Worm (Caenorhabditis elegans) whole organism, young adult: ENCODE data around the gene T04C10.3.

Source experiments
- B0019.2 ChIP-seq: fragments of 200-800 bp; sonication (Bioruptor generic); conservative IDR thresholded peaks from 2 replicates; pipeline ENCODE4 v1.3.6; 2022; ENCODE audit warnings: missing genetic modification reagents, missing genetic modification characterization, missing compliant biosample characterization
- B0261.1 ChIP-seq: sonication (generic microtip); optimal IDR thresholded peaks from 2 replicates; lab custom pipeline; 2016; ENCODE audit warnings: mild to moderate bottlenecking, missing genetic modification characterization, moderate library complexity, missing compliant biosample characterization
- D2030.7 ChIP-seq: fragments of 200-800 bp; sonication (Bioruptor generic); IDR thresholded peaks from 2 replicates; pipeline ENCODE4 v1.3.6; 2022; ENCODE audit warnings: missing genetic modification reagents, missing genetic modification characterization, missing compliant biosample characterization
- F33H1.4 ChIP-seq: fragments of 200-800 bp; sonication (Bioruptor generic); IDR thresholded peaks from 2 replicates; pipeline ENCODE4 v1.3.6; 2022; ENCODE audit warnings: missing genetic modification reagents, missing genetic modification characterization, missing compliant biosample characterization
- F49E8.2 ChIP-seq: sonication (generic microtip); optimal IDR thresholded peaks from 3 replicates; lab custom pipeline; 2017; ENCODE audit warnings: missing genetic modification characterization, mild to moderate bottlenecking, missing compliant biosample characterization, antibody characterized with exemption, moderate library complexity; ENCODE audit not compliant: insufficient read depth
- F52B5.7 ChIP-seq: sonication (generic microtip); optimal IDR thresholded peaks from 2 replicates; lab custom pipeline; 2016; ENCODE audit warnings: mild to moderate bottlenecking, missing genetic modification characterization, missing compliant biosample characterization
- F57C9.4 ChIP-seq: sonication (generic microtip); optimal IDR thresholded peaks from 2 replicates; lab custom pipeline; 2017; ENCODE audit warnings: mild to moderate bottlenecking, missing genetic modification characterization, missing compliant biosample characterization
- K12H6.12 ChIP-seq: fragments of 200-800 bp; sonication (Bioruptor generic); optimal IDR thresholded peaks from 2 replicates; lab custom pipeline; 2018; ENCODE audit warnings: mild to moderate bottlenecking, missing genetic modification characterization, missing compliant biosample characterization
- Y53F4B.3 ChIP-seq: fragments of 200-800 bp; sonication (Bioruptor generic); IDR thresholded peaks from 2 replicates; pipeline ENCODE4 v1.3.6; 2022; ENCODE audit warnings: missing genetic modification reagents, missing genetic modification characterization, missing compliant biosample characterization
- Y53G8AR.9 ChIP-seq: fragments of 200-800 bp; sonication (Bioruptor generic); conservative IDR thresholded peaks from 2 replicates; pipeline ENCODE4 v1.3.6; 2022; ENCODE audit warnings: missing genetic modification reagents, missing genetic modification characterization, missing compliant biosample characterization
- ZK185.1 ChIP-seq: sonication (generic microtip); optimal IDR thresholded peaks from 2 replicates; lab custom pipeline; 2016; ENCODE audit warnings: mild to moderate bottlenecking, missing genetic modification characterization, missing compliant biosample characterization; ENCODE audit not compliant: poor library complexity, severe bottlenecking
- aptf-2 ChIP-seq: fragments of 200-800 bp; sonication (Bioruptor generic); conservative IDR thresholded peaks from 2 replicates; pipeline ENCODE4 v1.3.6; 2022; ENCODE audit warnings: missing genetic modification reagents, missing genetic modification characterization, missing compliant biosample characterization
- atf-7 ChIP-seq: sonication (generic microtip); optimal IDR thresholded peaks from 2 replicates; lab custom pipeline; 2017; ENCODE audit warnings: mild to moderate bottlenecking, missing genetic modification characterization, missing compliant biosample characterization
- attf-5 ChIP-seq: fragments of 200-800 bp; sonication (Bioruptor generic); optimal IDR thresholded peaks from 2 replicates; lab custom pipeline; 2018; ENCODE audit warnings: mild to moderate bottlenecking, missing genetic modification characterization, missing compliant biosample characterization
- attf-6 ChIP-seq: fragments of 200-800 bp; sonication (Bioruptor generic); IDR thresholded peaks from 2 replicates; pipeline ENCODE4 v1.3.6; 2022; ENCODE audit warnings: missing genetic modification reagents, missing genetic modification characterization, missing compliant biosample characterization
- cebp-1 ChIP-seq, 2 experiments: fragments of 200-800 bp in 1 of 2; sonication (Bioruptor generic) in 1 of 2; sonication (generic microtip) in 1 of 2; IDR thresholded peaks in 1 of 2; optimal IDR thresholded peaks in 1 of 2; 2 replicates each; pipeline versions ENCODE4 v1.3.6 to Lab custom; 2017 to 2022; ENCODE audit warnings: missing compliant biosample characterization in 2 of 2, missing genetic modification characterization in 2 of 2, mild to moderate bottlenecking in 1 of 2, missing genetic modification reagents in 1 of 2, moderate library complexity in 1 of 2
- cebp-2 ChIP-seq: fragments of 200-800 bp; sonication (Bioruptor generic); IDR thresholded peaks from 2 replicates; pipeline ENCODE4 v1.3.6; 2022; ENCODE audit warnings: missing genetic modification characterization, missing compliant biosample characterization
- ceh-27 ChIP-seq: fragments of 200-800 bp; sonication (Bioruptor generic); optimal IDR thresholded peaks from 2 replicates; lab custom pipeline; 2018; ENCODE audit warnings: mild to moderate bottlenecking, missing genetic modification characterization, moderate library complexity, missing compliant biosample characterization
- ceh-40 ChIP-seq: fragments of 200-800 bp; sonication (Bioruptor generic); IDR thresholded peaks from 2 replicates; pipeline ENCODE4 v1.3.6; 2022; ENCODE audit warnings: missing genetic modification characterization, missing compliant biosample characterization
- chd-7 ChIP-seq: sonication (generic microtip); optimal IDR thresholded peaks from 2 replicates; lab custom pipeline; 2016; ENCODE audit warnings: mild to moderate bottlenecking, missing genetic modification characterization, moderate library complexity, missing compliant biosample characterization
- dpff-1 ChIP-seq: sonication (generic microtip); optimal IDR thresholded peaks from 2 replicates; lab custom pipeline; 2017; ENCODE audit warnings: mild to moderate bottlenecking, missing genetic modification characterization, missing compliant biosample characterization
- fkh-3 ChIP-seq: sonication (generic microtip); optimal IDR thresholded peaks from 2 replicates; lab custom pipeline; 2016; ENCODE audit warnings: mild to moderate bottlenecking, missing genetic modification characterization, missing compliant biosample characterization
- hlh-12 ChIP-seq: sonication (generic microtip); optimal IDR thresholded peaks from 2 replicates; lab custom pipeline; 2016; ENCODE audit warnings: missing genetic modification characterization, missing compliant biosample characterization
- hmg-1.2 ChIP-seq: fragments of 200-800 bp; sonication (Bioruptor generic); IDR thresholded peaks from 2 replicates; pipeline ENCODE4 v1.3.6; 2022; ENCODE audit warnings: missing genetic modification reagents, missing genetic modification characterization, missing compliant biosample characterization
- lin-40 ChIP-seq: sonication (generic microtip); optimal IDR thresholded peaks from 2 replicates; lab custom pipeline; 2016; ENCODE audit warnings: missing genetic modification characterization, mild to moderate bottlenecking, missing compliant biosample characterization, missing genotype, missing genetic modification reagents
- lir-1 ChIP-seq: fragments of 200-800 bp; sonication (Bioruptor generic); conservative IDR thresholded peaks from 2 replicates; pipeline ENCODE4 v1.3.6; 2022; ENCODE audit warnings: missing genetic modification reagents, missing genetic modification characterization, missing compliant biosample characterization
- madf-10 ChIP-seq: sonication (generic microtip); optimal IDR thresholded peaks from 2 replicates; lab custom pipeline; 2016; ENCODE audit warnings: mild to moderate bottlenecking, missing genetic modification characterization, missing compliant biosample characterization
- madf-3 ChIP-seq: fragments of 200-800 bp; sonication (Bioruptor generic); IDR thresholded peaks from 2 replicates; pipeline ENCODE4 v1.3.6; 2022; ENCODE audit warnings: missing genetic modification reagents, missing genetic modification characterization, missing compliant biosample characterization
- mcd-1 ChIP-seq: fragments of 200-800 bp; sonication (Bioruptor generic); IDR thresholded peaks from 2 replicates; pipeline ENCODE4 v1.3.6; 2022; ENCODE audit warnings: missing genetic modification reagents, missing genetic modification characterization, missing compliant biosample characterization
- nfya-1 ChIP-seq: sonication (generic microtip); optimal IDR thresholded peaks from 2 replicates; lab custom pipeline; 2017; ENCODE audit warnings: antibody characterized with exemption, missing compliant biosample characterization, missing genetic modification characterization, borderline replicate concordance; ENCODE audit not compliant: insufficient read depth
- nfya-2 ChIP-seq: fragments of 200-800 bp; sonication (Bioruptor generic); IDR thresholded peaks from 2 replicates; pipeline ENCODE4 v1.3.6; 2022; ENCODE audit warnings: missing genetic modification reagents, missing genetic modification characterization, missing compliant biosample characterization
- nhr-120 ChIP-seq: fragments of 200-800 bp; sonication (Bioruptor generic); IDR thresholded peaks from 2 replicates; pipeline ENCODE4 v1.3.6; 2022; ENCODE audit warnings: missing genetic modification characterization, missing compliant biosample characterization
- nhr-179 ChIP-seq: sonication (generic microtip); optimal IDR thresholded peaks from 2 replicates; lab custom pipeline; 2016; ENCODE audit warnings: mild to moderate bottlenecking, missing genetic modification characterization, missing compliant biosample characterization
- nhr-80 ChIP-seq: sonication (generic microtip); optimal IDR thresholded peaks from 2 replicates; lab custom pipeline; 2016; ENCODE audit warnings: missing genetic modification characterization, missing compliant biosample characterization
- rec-8 ChIP-seq, 2 experiments: sonication (generic microtip); optimal IDR thresholded peaks; 2 replicates each; lab custom pipeline; 2016; ENCODE audit warnings: mild to moderate bottlenecking in 2 of 2, missing genetic modification characterization in 2 of 2, missing genetic modification reagents in 2 of 2, missing genotype in 2 of 2, missing biosample characterization in 1 of 2, missing compliant biosample characterization in 1 of 2, moderate library complexity in 1 of 2
- repo-1 ChIP-seq: sonication (generic microtip); optimal IDR thresholded peaks from 2 replicates; lab custom pipeline; 2017; ENCODE audit warnings: mild to moderate bottlenecking, missing genetic modification characterization, missing compliant biosample characterization
- sdz-38 ChIP-seq: sonication (generic microtip); optimal IDR thresholded peaks from 2 replicates; lab custom pipeline; 2016; ENCODE audit warnings: missing genotype, missing genetic modification characterization, missing compliant biosample characterization
- sea-2 ChIP-seq: fragments of 200-800 bp; sonication (Bioruptor generic); IDR thresholded peaks from 2 replicates; pipeline ENCODE4 v1.3.6; 2022; ENCODE audit warnings: missing genetic modification characterization, missing compliant biosample characterization
- somi-1 ChIP-seq: fragments of 200-800 bp; sonication (Bioruptor generic); optimal IDR thresholded peaks from 2 replicates; lab custom pipeline; 2018; ENCODE audit warnings: mild to moderate bottlenecking, missing genetic modification characterization, missing compliant biosample characterization
- sptf-2 ChIP-seq: fragments of 200-800 bp; sonication (Bioruptor generic); optimal IDR thresholded peaks from 2 replicates; lab custom pipeline; 2018; ENCODE audit warnings: mild to moderate bottlenecking, missing genetic modification characterization, missing compliant biosample characterization
- tbp1 ChIP-seq: fragments of 200-800 bp; sonication (Bioruptor generic); optimal IDR thresholded peaks from 2 replicates; lab custom pipeline; 2018; ENCODE audit warnings: mild to moderate bottlenecking, missing genetic modification characterization, missing compliant biosample characterization
- tlf-1 ChIP-seq: fragments of 200-800 bp; sonication (Bioruptor generic); optimal IDR thresholded peaks from 2 replicates; lab custom pipeline; 2018; ENCODE audit warnings: mild to moderate bottlenecking, missing genetic modification characterization, missing compliant biosample characterization
- zfh-2 ChIP-seq: fragments of 200-800 bp; sonication (Bioruptor generic); conservative IDR thresholded peaks from 2 replicates; pipeline ENCODE4 v1.3.6; 2022; ENCODE audit warnings: missing genetic modification reagents, missing genetic modification characterization, missing compliant biosample characterization
- ztf-18 ChIP-seq: sonication (generic microtip); optimal IDR thresholded peaks from 2 replicates; lab custom pipeline; 2016; ENCODE audit warnings: missing genotype, mild to moderate bottlenecking, missing genetic modification characterization, missing compliant biosample characterization
- ztf-26 ChIP-seq: sonication (generic microtip); optimal IDR thresholded peaks from 2 replicates; lab custom pipeline; 2017; ENCODE audit warnings: missing genetic modification characterization, missing compliant biosample characterization

Gene T04C10.3

ce11 chrX:14792315-14793197 is 19.6 kb upstream of the T04C10.3 start (continued):
- TF ChIP-seq F52B5.7 (tag; lab: Kevin White, UChicago) (no peak), somi-1 (GFP tag; lab: Kevin White, UChicago) (no peak), dpff-1 (tag; lab: Kevin White, UChicago) (no peak), B0019.2 (GFP tag; lab: Robert Waterston, UW) (no peak), repo-1 (tag; lab: Kevin White, UChicago) (peak; percentile 25), chd-7 (no peak), lir-1 (GFP tag; lab: Robert Waterston, UW) (no peak), ceh-40 (GFP tag; lab: Robert Waterston, UW) (no peak), madf-10 (tag; lab: Kevin White, UChicago) (peak; percentile 17), nhr-120 (no peak), hmg-1.2 (GFP tag; lab: Robert Waterston, UW) (no peak), attf-5 (GFP tag; lab: Kevin White, UChicago) (no peak), F57C9.4 (tag; lab: Kevin White, UChicago) (no peak), sdz-38 (tag; lab: Kevin White, UChicago) (no peak), F33H1.4 (GFP tag; lab: Robert Waterston, UW) (no peak), ztf-26 (tag; lab: Kevin White, UChicago) (no peak), nhr-80 (tag; lab: Kevin White, UChicago) (peak; percentile 31), rec-8 (tag; optimal IDR thresholded peaks at IDR 0.05; lab: Kevin White, UChicago) (no peak)

DNA sequence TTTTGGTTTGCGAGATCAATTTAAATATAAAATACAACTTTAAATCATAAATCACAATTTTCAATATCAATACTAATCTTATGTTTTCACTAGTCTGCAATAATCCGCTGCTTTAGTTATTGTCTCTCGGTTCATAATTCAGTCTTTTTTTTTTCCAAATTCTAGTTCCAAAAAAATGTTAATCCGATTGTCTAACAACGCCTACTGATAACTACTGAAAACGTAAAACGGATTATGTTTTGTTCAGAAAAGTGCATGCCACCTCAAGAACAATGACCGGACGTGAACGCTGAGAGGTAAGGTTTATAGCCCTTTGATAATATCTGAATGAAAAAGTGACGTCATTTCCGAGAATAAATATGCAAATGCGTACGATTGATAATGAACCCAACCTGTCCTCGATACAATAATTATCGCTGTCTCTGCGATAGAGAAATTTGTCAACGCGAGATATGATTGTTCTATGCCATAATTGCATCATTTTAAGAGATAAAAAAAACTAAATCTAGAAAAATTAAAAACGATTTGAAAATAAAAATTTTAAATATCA is 18.9 kb upstream of the T04C10.3 start, which contains the start of gene sprr-2:
Gene sprr-2 (plus strand): TSS at position 248 of the 550 bp plus-strand sequence.
- TF ChIP-seq ztf-18 (tag; lab: Kevin White, UChicago) (no peak), chd-7 (no peak), F49E8.2 (no peak), cebp-2 (no peak), mcd-1 (GFP tag; lab: Robert Waterston, UW) (no peak), tlf-1 (no peak), lin-40 (peak; percentile 0), B0261.1 (tag; lab: Kevin White, UChicago) (no peak), Y53G8AR.9 (0 out of 2 replicates have a peak, but pooled peaks have one; percentile 28), attf-6 (GFP tag; lab: Robert Waterston, UW) (no peak), atf-7 (peak; percentile 58), hlh-12 (no peak), madf-3 (GFP tag; lab: Robert Waterston, UW) (0 out of 2 replicates have a peak, but pooled peaks have one; percentile 42)

DNA sequence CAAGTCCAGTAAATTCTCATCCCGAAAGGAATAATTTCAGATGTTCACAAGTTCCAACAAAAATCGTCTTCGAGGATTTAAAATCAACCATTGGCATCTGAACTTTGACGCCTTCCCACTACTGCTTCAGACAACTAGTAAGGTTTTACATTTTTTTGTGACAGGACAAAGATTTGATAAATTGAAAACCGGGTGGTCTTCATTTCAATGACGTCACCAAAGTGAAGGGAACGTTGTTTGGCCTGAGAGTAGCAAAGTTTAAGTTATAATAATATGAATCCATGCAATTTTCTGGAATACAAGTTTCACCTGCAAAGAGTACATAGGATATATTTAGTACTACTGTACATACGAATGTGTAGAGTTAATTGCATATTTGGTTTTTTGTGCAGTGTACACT is 18.0 kb upstream of the T04C10.3 start:
- TF ChIP-seq nfya-2 (GFP tag; lab: Robert Waterston, UW) (no peak), ZK185.1 (tag; lab: Kevin White, UChicago) (no peak), nfya-1 (tag; lab: Kevin White, UChicago) (no peak), atf-7 (no peak), ceh-27 (GFP tag; lab: Kevin White, UChicago) (no peak), sea-2 (GFP tag; lab: Robert Waterston, UW) (no peak), nhr-179 (tag; lab: Kevin White, UChicago) (no peak), zfh-2 (no peak), K12H6.12 (no peak), cebp-1 (GFP tag; IDR thresholded peaks at IDR 0.05; lab: Robert Waterston, UW) (no peak), cebp-1 (tag; optimal IDR thresholded peaks at IDR 0.05; lab: Kevin White, UChicago) (no peak), F52B5.7 (tag; lab: Kevin White, UChicago) (no peak), Y53F4B.3 (GFP tag; lab: Robert Waterston, UW) (no peak), aptf-2 (GFP tag; lab: Robert Waterston, UW) (no peak), tbp1 (GFP tag; lab: Kevin White, UChicago) (no peak), sptf-2 (GFP tag; lab: Kevin White, UChicago) (no peak), fkh-3 (tag; lab: Kevin White, UChicago) (no peak), D2030.7 (GFP tag; lab: Robert Waterston, UW) (no peak)
